Worm (Caenorhabditis elegans): ENCODE measurements around the gene C17E7.4.
A peak's percentile ranks its signal among the peaks of the same experiment; 100 is the strongest.

The C17E7.4 gene

ce11 chrV:3912472-3912871, 19.8 kb downstream of the C17E7.4 start, which contains the start of gene srx-68:
Gene srx-68, plus strand, starts transcription at chrV:3912772.
- TF ChIP-seq fkh-8 (tag; optimal IDR thresholded peaks at IDR 0.05) (no peak), xbp-1 (tag; optimal IDR thresholded peaks at IDR 0.05) (no peak), skn-1 (tag; optimal IDR thresholded peaks at IDR 0.05) (no peak), unc-130 (tag; optimal IDR thresholded peaks at IDR 0.05) (no peak), sup-37 (GFP tag; optimal IDR thresholded peaks at IDR 0.05) (no peak), tlp-1 (tag; optimal IDR thresholded peaks at IDR 0.05) (no peak)

ce11 chrV:3913131-3913530, 20.5 kb downstream of the C17E7.4 start:
- TF ChIP-seq fos-1 (tag; optimal IDR thresholded peaks at IDR 0.05) (no peak), nhr-85 (tag) (no peak), zip-4 (GFP tag; optimal IDR thresholded peaks at IDR 0.05) (no peak), nhr-47 (tag; optimal IDR thresholded peaks at IDR 0.05) (no peak), tbx-2 (tag; optimal IDR thresholded peaks at IDR 0.05) (no peak), snu-23 (GFP tag; optimal IDR thresholded peaks at IDR 0.05) (no peak), swsn-7 (tag; optimal IDR thresholded peaks at IDR 0.05) (no peak)

- TF ChIP-seq xbp-1 (tag; optimal IDR thresholded peaks at IDR 0.05) (no peak), unc-86 (tag; optimal IDR thresholded peaks at IDR 0.05) (no peak), fos-1 (tag; optimal IDR thresholded peaks at IDR 0.05) (no peak), C34B4.2 (tag; optimal IDR thresholded peaks at IDR 0.05) (no peak), pag-3 (tag; optimal IDR thresholded peaks at IDR 0.05; ENCODE audit: borderline replicate concordance, insufficient read depth) (no peak), isw-1 (GFP tag; IDR thresholded peaks at IDR 0.05) (no peak), elt-2 (tag; optimal IDR thresholded peaks at IDR 0.05) (no peak), mef-2 (tag; optimal IDR thresholded peaks at IDR 0.05) (no peak), hlh-4 (tag; optimal IDR thresholded peaks at IDR 0.05) (no peak), tbx-2 (tag; optimal IDR thresholded peaks at IDR 0.05) (no peak)
These were observed 23.8 kb downstream of the C17E7.4 start, which contains the start of gene srx-67 for ce11 chrV:3916480-3916879. Gene srx-67, plus strand, starts transcription at chrV:3916780.

- TF ChIP-seq egl-27 (tag; optimal IDR thresholded peaks at IDR 0.05): no peak
- TF ChIP-seq nhr-77 (tag; optimal IDR thresholded peaks at IDR 0.05): no peak
- no peak for TF ChIP-seq unc-86 (tag; optimal IDR thresholded peaks at IDR 0.05)
- TF ChIP-seq snpc-4 (tag; optimal IDR thresholded peaks at IDR 0.05): no peak
- TF ChIP-seq lin-39 (tag; optimal IDR thresholded peaks at IDR 0.05): no peak
These were observed 26.6 kb downstream of the C17E7.4 start, which contains the start of gene srx-66 for ce11 chrV:3919289-3919688. Gene srx-66, plus strand, starts transcription at chrV:3919589.

ce11 chrV:3921635-3922034, 29.0 kb downstream of the C17E7.4 start, which contains the start of gene srx-65:
Gene srx-65, plus strand, starts transcription at chrV:3921935.
- TF ChIP-seq efl-1 (optimal IDR thresholded peaks at IDR 0.05) (no peak), efl-1 (GFP tag; optimal IDR thresholded peaks at IDR 0.05 in 1 of 2) (peak in 1 of 2 experiments; percentile 36), nhr-47 (tag; optimal IDR thresholded peaks at IDR 0.05) (no peak)

ce11 chrV:3922547-3922946, 29.9 kb downstream of the C17E7.4 start:
- TF ChIP-seq skn-1 (tag; optimal IDR thresholded peaks at IDR 0.05) (no peak), nhr-76 (tag; optimal IDR thresholded peaks at IDR 0.05) (no peak), isw-1 (GFP tag; IDR thresholded peaks at IDR 0.05) (no peak)

ce11 chrV:3927522-3927921, 34.9 kb downstream of the C17E7.4 start:
- TF ChIP-seq ets-5 (GFP tag; IDR thresholded peaks at IDR 0.05) (no peak), Y116A8C.19 (tag; optimal IDR thresholded peaks at IDR 0.05; ENCODE audit: borderline replicate concordance) (no peak), mep-1 (tag; optimal IDR thresholded peaks at IDR 0.05) (no peak), unc-86 (tag; optimal IDR thresholded peaks at IDR 0.05) (no peak), dpl-1 (GFP tag; optimal IDR thresholded peaks at IDR 0.05) (no peak), nhr-85 (tag) (no peak), ceh-63 (GFP tag; optimal IDR thresholded peaks at IDR 0.05) (no peak), unc-62 (GFP tag; optimal IDR thresholded peaks at IDR 0.05) (no peak), ceh-90 (tag; optimal IDR thresholded peaks at IDR 0.05) (no peak), hpl-2 (GFP tag; optimal IDR thresholded peaks at IDR 0.05) (no peak), zip-4 (GFP tag; optimal IDR thresholded peaks at IDR 0.05) (no peak), blmp-1 (tag; optimal IDR thresholded peaks at IDR 0.05) (no peak), nhr-90 (tag; optimal IDR thresholded peaks at IDR 0.05; ENCODE audit: poor library complexity) (no peak), swsn-7 (tag; optimal IDR thresholded peaks at IDR 0.05) (no peak), C04F5.9 (tag; optimal IDR thresholded peaks at IDR 0.05) (no peak), efl-3 (GFP tag; optimal IDR thresholded peaks at IDR 0.05) (no peak), egl-27 (tag; optimal IDR thresholded peaks at IDR 0.05) (no peak), lin-14 (GFP tag; optimal IDR thresholded peaks at IDR 0.05) (no peak)
